Worm (Caenorhabditis elegans) whole organism, L3 larva: ENCODE measurements around the gene F40F8.1.

Experiments
- ZK546.5 ChIP-seq: sonication (generic microtip); optimal IDR thresholded peaks from 2 replicates; lab custom pipeline; 2017; ENCODE audit warnings: missing biosample characterization, missing genetic modification characterization
- elt-3 ChIP-seq, 3 experiments: fragments of 150-350 bp in 1 of 3; sonication (generic microtip) in 2 of 3; optimal IDR thresholded peaks; 2 replicates in 2 of 3; 4 replicates in 1 of 3; lab custom pipeline; 2014 to 2017; ENCODE audit warnings: missing biosample characterization in 3 of 3, missing genetic modification characterization in 3 of 3
- nhr-237 ChIP-seq: fragments of 150-350 bp; optimal IDR thresholded peaks from 2 replicates; lab custom pipeline; 2014; ENCODE audit warnings: missing biosample characterization, missing genetic modification characterization
- pha-4 ChIP-seq: fragments of 150-350 bp; optimal IDR thresholded peaks from 2 replicates; lab custom pipeline; 2014; ENCODE audit warnings: missing biosample characterization, missing genetic modification reagents, missing genetic modification characterization
- tbx-2 ChIP-seq: sonication (generic microtip); optimal IDR thresholded peaks from 2 replicates; lab custom pipeline; 2016; ENCODE audit warnings: mild to moderate bottlenecking, missing genetic modification characterization, missing compliant biosample characterization

DNA sequence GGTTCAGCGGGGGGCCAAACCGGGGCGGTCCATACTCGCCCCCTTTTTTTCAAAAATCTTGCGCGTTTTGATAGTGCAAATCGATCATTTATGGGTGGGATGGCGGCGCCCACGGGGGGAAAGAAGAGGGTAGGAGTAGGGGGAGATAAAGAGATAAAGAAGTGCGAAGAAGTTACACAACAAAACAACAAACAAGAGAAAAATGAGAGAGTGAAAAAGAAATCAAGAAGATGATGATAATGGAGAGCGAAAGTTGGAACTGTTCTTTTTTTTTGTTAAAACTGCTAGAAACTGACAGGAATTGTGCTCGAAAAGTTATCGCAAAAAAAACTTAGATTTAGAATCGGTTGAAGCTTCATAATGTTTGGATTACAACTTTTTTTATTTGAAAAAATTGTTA lies 34.9 kb downstream of the F40F8.1 start, which contains the start of gene ptr-13:
- TF ChIP-seq elt-3 (tag; optimal IDR thresholded peaks at IDR 0.05; lab: Kevin White, UChicago), result peak in 1 of 3 experiments; percentile 24
- TF ChIP-seq pha-4 (tag; lab: Kevin White, UChicago), result no peak
- no peak for TF ChIP-seq ZK546.5 (tag; lab: Kevin White, UChicago)
- TF ChIP-seq nhr-237, result no peak
- TF ChIP-seq tbx-2 (tag; lab: Kevin White, UChicago), result no peak
